Fruit fly (Drosophila melanogaster) whole organism, embryonic: ENCODE data around the gene Hasp.
A peak's percentile ranks its signal among the peaks of the same experiment; 100 is the strongest.

Experiments
- Ada2b ChIP-seq: fragments of 200-800 bp; sonication (Bioruptor generic); IDR thresholded peaks from 2 replicates; pipeline ENCODE4 v1.3.6; 2022; ENCODE audit warnings: missing biosample characterization, missing genetic modification characterization
- Adf1 ChIP-seq: fragments of 200-800 bp; sonication (Bioruptor generic); IDR thresholded peaks from 2 replicates; pipeline ENCODE4 v1.3.6; 2022; ENCODE audit warnings: missing biosample characterization, missing genetic modification characterization
- Atf-2 ChIP-seq: fragments of 200-800 bp; sonication (Bioruptor generic); optimal IDR thresholded peaks from 2 replicates; lab custom pipeline; 2016; ENCODE audit warnings: missing biosample characterization, missing genetic modification characterization
- Atf3 ChIP-seq: fragments of 200-800 bp; sonication (Bioruptor generic); optimal IDR thresholded peaks from 3 replicates; lab custom pipeline; 2016; ENCODE audit warnings: missing biosample characterization, missing genetic modification characterization
- B-H1 ChIP-seq: fragments of 200-800 bp; sonication (Bioruptor generic); IDR thresholded peaks from 3 replicates; pipeline ENCODE4 v1.3.6; 2022; ENCODE audit warnings: missing biosample characterization, missing genetic modification characterization
- Bgb ChIP-seq: fragments of 200-800 bp; sonication (Bioruptor generic); IDR thresholded peaks from 2 replicates; pipeline ENCODE4 v1.3.6; 2022; ENCODE audit warnings: missing biosample characterization, missing genetic modification characterization; ENCODE audit not compliant: partially characterized antibody
- Bteb2 ChIP-seq: fragments of 200-800 bp; sonication (Bioruptor generic); optimal IDR thresholded peaks from 2 replicates; lab custom pipeline; 2016; ENCODE audit warnings: missing biosample characterization, missing genetic modification characterization
- CG10147 ChIP-seq: fragments of 200-800 bp; sonication (Bioruptor generic); optimal IDR thresholded peaks from 2 replicates; lab custom pipeline; 2019; ENCODE audit warnings: missing biosample characterization, mild to moderate bottlenecking, missing genetic modification characterization, moderate library complexity
- CG10274 ChIP-seq: fragments of 200-800 bp; sonication (Bioruptor generic); optimal IDR thresholded peaks from 3 replicates; lab custom pipeline; 2017; ENCODE audit warnings: missing biosample characterization, mild to moderate bottlenecking, missing genetic modification characterization
- CG10543 ChIP-seq: fragments of 200-800 bp; sonication (Bioruptor generic); optimal IDR thresholded peaks from 3 replicates; lab custom pipeline; 2017; ENCODE audit warnings: missing biosample characterization, mild to moderate bottlenecking, missing genetic modification characterization, moderate library complexity
- CG11560 ChIP-seq: fragments of 200-800 bp; sonication (Bioruptor generic); IDR thresholded peaks from 3 replicates; pipeline ENCODE4 v1.3.6; 2022; ENCODE audit warnings: missing biosample characterization, missing genetic modification characterization
- CG12236 ChIP-seq: fragments of 200-800 bp; sonication (Bioruptor generic); optimal IDR thresholded peaks from 2 replicates; lab custom pipeline; 2016; ENCODE audit warnings: missing biosample characterization, missing genetic modification characterization
- CG13296 ChIP-seq: fragments of 200-800 bp; sonication (Bioruptor generic); optimal IDR thresholded peaks from 3 replicates; lab custom pipeline; 2018; ENCODE audit warnings: missing biosample characterization, mild to moderate bottlenecking, missing genetic modification characterization
- CG13624 ChIP-seq: fragments of 200-800 bp; sonication (Bioruptor generic); optimal IDR thresholded peaks from 2 replicates; lab custom pipeline; 2016; ENCODE audit warnings: missing biosample characterization, missing genetic modification characterization
- CG15479 ChIP-seq: fragments of 200-800 bp; sonication (Bioruptor generic); optimal IDR thresholded peaks from 3 replicates; lab custom pipeline; 2019; ENCODE audit warnings: missing biosample characterization, mild to moderate bottlenecking, missing genetic modification characterization, moderate library complexity
- CG17568 ChIP-seq: fragments of 200-800 bp; sonication (Bioruptor generic); optimal IDR thresholded peaks from 2 replicates; lab custom pipeline; 2018; ENCODE audit warnings: missing biosample characterization, mild to moderate bottlenecking, missing genetic modification characterization, moderate library complexity
- CG17802 ChIP-seq: fragments of 200-800 bp; sonication (Bioruptor generic); optimal IDR thresholded peaks from 2 replicates; lab custom pipeline; 2018; ENCODE audit warnings: missing biosample characterization, mild to moderate bottlenecking, missing genetic modification characterization, moderate library complexity
- CG17829 ChIP-seq: fragments of 200-800 bp; optimal IDR thresholded peaks from 2 replicates; lab custom pipeline; 2019; ENCODE audit warnings: missing biosample characterization, mild to moderate bottlenecking, missing genetic modification characterization, moderate library complexity
- CG4282 ChIP-seq: fragments of 200-800 bp; sonication (Bioruptor generic); optimal IDR thresholded peaks from 2 replicates; lab custom pipeline; 2016; ENCODE audit warnings: missing biosample characterization, missing genetic modification characterization
- CG4404 ChIP-seq: fragments of 200-800 bp; sonication (Bioruptor generic); IDR thresholded peaks from 2 replicates; pipeline ENCODE4 v1.3.6; 2022; ENCODE audit warnings: missing biosample characterization, missing genetic modification characterization
- CG4424 ChIP-seq: fragments of 200-800 bp; sonication (Bioruptor generic); optimal IDR thresholded peaks from 3 replicates; lab custom pipeline; 2016; ENCODE audit warnings: missing biosample characterization, missing genetic modification characterization
- CG7963 ChIP-seq: fragments of 200-800 bp; sonication (Bioruptor generic); IDR thresholded peaks from 3 replicates; pipeline ENCODE4 v1.3.6; 2022; ENCODE audit warnings: missing biosample characterization, missing genetic modification characterization; ENCODE audit not compliant: partially characterized antibody
- CG8089 ChIP-seq: fragments of 200-800 bp; sonication (Bioruptor generic); optimal IDR thresholded peaks from 3 replicates; lab custom pipeline; 2016; ENCODE audit warnings: missing biosample characterization, missing genetic modification characterization
- Deaf1 ChIP-seq: fragments of 200-800 bp; optimal IDR thresholded peaks from 3 replicates; lab custom pipeline; 2019; ENCODE audit warnings: missing biosample characterization, mild to moderate bottlenecking, missing genetic modification characterization, moderate library complexity
- Dfd ChIP-seq, 2 experiments: fragments of >200 bp; optimal IDR thresholded peaks; 2 replicates each; lab custom pipeline; 2017; ENCODE audit warnings: missing biosample characterization in 2 of 2, missing genetic modification characterization in 2 of 2
- Fer3 ChIP-seq: fragments of 200-800 bp; sonication (Bioruptor generic); optimal IDR thresholded peaks from 2 replicates; lab custom pipeline; 2018; ENCODE audit warnings: missing biosample characterization, mild to moderate bottlenecking, missing genetic modification characterization, moderate library complexity
- Lpt ChIP-seq: fragments of >200 bp; optimal IDR thresholded peaks from 2 replicates; lab custom pipeline; 2018; ENCODE audit warnings: missing biosample characterization, missing genetic modification characterization
- Max ChIP-seq: fragments of 200-800 bp; sonication (Bioruptor generic); optimal IDR thresholded peaks from 2 replicates; lab custom pipeline; 2016; ENCODE audit warnings: missing biosample characterization, mild to moderate bottlenecking, missing genetic modification characterization
- Neu2 ChIP-seq: fragments of 200-800 bp; sonication (Bioruptor generic); optimal IDR thresholded peaks from 3 replicates; lab custom pipeline; 2016; ENCODE audit warnings: missing biosample characterization, missing genetic modification characterization, borderline replicate concordance
- Oli ChIP-seq: fragments of 200-800 bp; sonication (Bioruptor generic); optimal IDR thresholded peaks from 2 replicates; lab custom pipeline; 2018; ENCODE audit warnings: missing biosample characterization, mild to moderate bottlenecking, missing genetic modification characterization, moderate library complexity
- Optix ChIP-seq: fragments of 200-800 bp; sonication (Bioruptor generic); IDR thresholded peaks from 3 replicates; pipeline ENCODE4 v1.3.6; 2022; ENCODE audit warnings: missing biosample characterization, missing genetic modification characterization
- Pdp1 ChIP-seq, 2 experiments: fragments of 200-800 bp; sonication (Bioruptor generic); optimal IDR thresholded peaks; 3 replicates each; lab custom pipeline; 2016; ENCODE audit warnings: missing biosample characterization in 2 of 2, missing genetic modification characterization in 2 of 2, mild to moderate bottlenecking in 1 of 2, moderate library complexity in 1 of 2
- Sry-β ChIP-seq: fragments of 200-800 bp; sonication (Bioruptor generic); optimal IDR thresholded peaks from 2 replicates; lab custom pipeline; 2018; ENCODE audit warnings: missing biosample characterization, mild to moderate bottlenecking, missing genetic modification characterization, moderate library complexity
- Ssrp ChIP-seq: fragments of 200-800 bp; sonication (Bioruptor generic); optimal IDR thresholded peaks from 2 replicates; lab custom pipeline; 2018; ENCODE audit warnings: missing biosample characterization, mild to moderate bottlenecking, missing genetic modification characterization, moderate library complexity
- abd-A ChIP-seq: fragments of 200-800 bp; sonication (Bioruptor generic); optimal IDR thresholded peaks from 3 replicates; lab custom pipeline; 2019; ENCODE audit warnings: missing biosample characterization, mild to moderate bottlenecking, missing genetic modification characterization, moderate library complexity
- bbx ChIP-seq: fragments of 200-800 bp; sonication (Bioruptor generic); IDR thresholded peaks from 2 replicates; pipeline ENCODE4 v1.3.6; 2022; ENCODE audit warnings: missing biosample characterization, missing genetic modification characterization; ENCODE audit not compliant: partially characterized antibody
- cas ChIP-seq: fragments of 200-800 bp; sonication (Bioruptor generic); IDR thresholded peaks from 2 replicates; pipeline ENCODE4 v1.3.6; 2022; ENCODE audit warnings: missing biosample characterization, missing genetic modification characterization
- da ChIP-seq: fragments of 200-800 bp; sonication (Bioruptor generic); optimal IDR thresholded peaks from 2 replicates; lab custom pipeline; 2016; ENCODE audit warnings: missing biosample characterization, missing genetic modification characterization
- dimm ChIP-seq: fragments of 200-800 bp; sonication (Bioruptor generic); IDR thresholded peaks from 2 replicates; pipeline ENCODE4 v1.3.6; 2022; ENCODE audit warnings: missing biosample characterization, missing genetic modification characterization
- exex ChIP-seq: fragments of 200-800 bp; sonication (Bioruptor generic); optimal IDR thresholded peaks from 4 replicates; lab custom pipeline; 2018; ENCODE audit warnings: missing biosample characterization, mild to moderate bottlenecking, missing genetic modification characterization, moderate library complexity
- fd3F ChIP-seq: fragments of 200-800 bp; sonication (Bioruptor generic); optimal IDR thresholded peaks from 2 replicates; lab custom pipeline; 2018; ENCODE audit warnings: missing biosample characterization, mild to moderate bottlenecking, missing genetic modification characterization, moderate library complexity
- fu2 ChIP-seq: fragments of 200-800 bp; sonication (Bioruptor generic); optimal IDR thresholded peaks from 2 replicates; lab custom pipeline; 2016; ENCODE audit warnings: missing biosample characterization, missing genetic modification characterization
- grn ChIP-seq: fragments of 200-800 bp; sonication (Bioruptor generic); optimal IDR thresholded peaks from 3 replicates; lab custom pipeline; 2017; ENCODE audit warnings: missing biosample characterization, missing genetic modification characterization
- hb ChIP-seq: fragments of 200-800 bp; sonication (Bioruptor generic); IDR thresholded peaks from 3 replicates; pipeline ENCODE4 v1.3.6; 2022; ENCODE audit warnings: missing biosample characterization, missing genetic modification characterization; ENCODE audit not compliant: partially characterized antibody
- her ChIP-seq: fragments of 200-800 bp; sonication (Bioruptor generic); optimal IDR thresholded peaks from 2 replicates; lab custom pipeline; 2016; ENCODE audit warnings: missing biosample characterization, missing genetic modification characterization
- pros ChIP-seq: fragments of 200-800 bp; sonication (Bioruptor generic); optimal IDR thresholded peaks from 3 replicates; lab custom pipeline; 2019; ENCODE audit warnings: missing biosample characterization, mild to moderate bottlenecking, missing genetic modification characterization, moderate library complexity
- row ChIP-seq: fragments of 200-800 bp; sonication (Bioruptor generic); IDR thresholded peaks from 3 replicates; pipeline ENCODE4 v1.3.6; 2022; ENCODE audit warnings: missing biosample characterization, missing genetic modification characterization
- scrt ChIP-seq: fragments of 200-800 bp; sonication (Bioruptor generic); optimal IDR thresholded peaks from 2 replicates; lab custom pipeline; 2018; ENCODE audit warnings: missing biosample characterization, mild to moderate bottlenecking, missing genetic modification characterization, moderate library complexity
- stwl ChIP-seq: fragments of 200-800 bp; sonication (Bioruptor generic); optimal IDR thresholded peaks from 3 replicates; lab custom pipeline; 2018; ENCODE audit warnings: missing biosample characterization, mild to moderate bottlenecking, missing genetic modification characterization, moderate library complexity
- trem ChIP-seq: fragments of 200-800 bp; optimal IDR thresholded peaks from 3 replicates; lab custom pipeline; 2019; ENCODE audit warnings: missing biosample characterization, mild to moderate bottlenecking, missing genetic modification characterization, moderate library complexity
- vvl ChIP-seq: fragments of 200-800 bp; sonication (Bioruptor generic); IDR thresholded peaks from 2 replicates; pipeline ENCODE4 v1.3.6; 2022; ENCODE audit warnings: missing biosample characterization, missing genetic modification characterization
- wor ChIP-seq: fragments of 200-800 bp; sonication (Bioruptor generic); IDR thresholded peaks from 2 replicates; pipeline ENCODE4 v1.3.6; 2022; ENCODE audit warnings: missing biosample characterization, missing genetic modification characterization

The Hasp gene

DNA sequence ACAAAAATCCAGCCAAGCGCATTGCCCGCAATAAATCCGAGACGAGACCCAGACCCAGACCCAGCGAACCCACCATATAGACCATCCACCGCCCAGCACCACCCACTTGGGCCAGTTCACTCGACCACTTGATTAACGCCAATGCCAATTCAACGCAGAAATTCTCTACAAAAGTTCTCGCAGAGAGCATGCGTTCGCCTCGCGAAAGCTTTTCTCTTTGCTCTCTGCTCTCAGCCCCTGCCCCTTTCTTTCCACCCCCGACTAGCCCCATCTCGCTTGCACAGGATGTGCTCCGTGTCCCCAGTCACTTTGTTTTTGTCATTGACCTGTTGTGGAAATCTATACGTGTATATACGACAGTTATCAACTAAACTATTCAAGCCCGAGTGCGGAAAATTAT, 2.6 kb upstream of the Hasp start (continued):
- TF ChIP-seq CG17829 (tag; lab: Kevin White, UChicago) (no peak), CG10147 (GFP tag; lab: Kevin White, UChicago) (no peak), vvl (no peak), wor (GFP tag; lab: Robert Waterston, UW) (no peak), CG11560 (tag; lab: Robert Waterston, UW) (no peak), fu2 (GFP tag; lab: Kevin White, UChicago) (no peak), her (GFP tag; lab: Kevin White, UChicago) (no peak), Neu2 (no peak), CG15479 (GFP tag; lab: Kevin White, UChicago) (no peak), CG13624 (GFP tag; lab: Kevin White, UChicago) (no peak), Bteb2 (no peak), Atf3 (GFP tag; lab: Kevin White, UChicago) (no peak), dimm (GFP tag; lab: Robert Waterston, UW) (no peak), fd3F (GFP tag; lab: Kevin White, UChicago) (no peak), CG12236 (GFP tag; lab: Kevin White, UChicago) (no peak), Adf1 (GFP tag; lab: Robert Waterston, UW) (no peak), bbx (GFP tag; lab: Robert Waterston, UW) (no peak), Oli (tag; lab: Kevin White, UChicago) (no peak), grn (GFP tag; lab: Kevin White, UChicago) (no peak), Deaf1 (tag; lab: Kevin White, UChicago) (peak; percentile 22), Ssrp (tag; lab: Kevin White, UChicago) (no peak), row (no peak), Sry-β (GFP tag; lab: Kevin White, UChicago) (no peak), Atf-2 (no peak), CG4404 (0 out of 2 replicates have a peak, but pooled peaks have one; percentile 15), Max (GFP tag; lab: Kevin White, UChicago) (no peak), Dfd (GFP tag; optimal IDR thresholded peaks at IDR 0.05; lab: Kevin White, UChicago) (no peak), scrt (GFP tag; lab: Kevin White, UChicago) (peak; percentile 80), CG13296 (GFP tag; lab: Kevin White, UChicago) (no peak), CG7963 (no peak), B-H1 (GFP tag; lab: Robert Waterston, UW) (no peak), CG8089 (GFP tag; lab: Kevin White, UChicago) (no peak), Pdp1 (GFP tag; optimal IDR thresholded peaks at IDR 0.05; lab: Kevin White, UChicago) (no peak), CG4424 (GFP tag; lab: Kevin White, UChicago) (no peak), cas (GFP tag; lab: Robert Waterston, UW) (no peak), hb (GFP tag; lab: Robert Waterston, UW) (no peak), CG10274 (GFP tag; lab: Kevin White, UChicago) (no peak), CG17802 (tag; lab: Kevin White, UChicago) (no peak), CG4282 (GFP tag; lab: Kevin White, UChicago) (no peak), exex (tag; lab: Kevin White, UChicago) (no peak), Fer3 (tag; lab: Kevin White, UChicago) (no peak), Bgb (GFP tag; lab: Robert Waterston, UW) (peak; percentile 18; the same call in 1 of the 2 replicates), CG10543 (GFP tag; lab: Kevin White, UChicago) (no peak), trem (no peak), Lpt (GFP tag; lab: Kevin White, UChicago) (no peak), Optix (no peak), abd-A (peak; percentile 46), stwl (tag; lab: Kevin White, UChicago) (no peak), Ada2b (no peak), pros (GFP tag; lab: Kevin White, UChicago) (no peak), da (no peak), CG17568 (GFP tag; lab: Kevin White, UChicago) (no peak)
